Worm (Caenorhabditis elegans) whole organism, L2 larva: ENCODE results near the gene rps-0.

Experiments used
- C34F6.9 ChIP-seq: fragments of 150-350 bp; optimal IDR thresholded peaks from 2 replicates; lab custom pipeline; 2014; ENCODE audit warnings: missing biosample characterization, missing genetic modification characterization
- R02D3.7 ChIP-seq: fragments of 150-350 bp; optimal IDR thresholded peaks from 2 replicates; lab custom pipeline; 2014; ENCODE audit warnings: missing biosample characterization, missing genetic modification characterization
- Y55F3AM.14 ChIP-seq: fragments of 200-800 bp; sonication (Bioruptor generic); optimal IDR thresholded peaks from 2 replicates; lab custom pipeline; 2018; ENCODE audit warnings: mild to moderate bottlenecking, missing genetic modification characterization, missing compliant biosample characterization
- ZK546.5 ChIP-seq: sonication (generic microtip); optimal IDR thresholded peaks from 2 replicates; lab custom pipeline; 2017; ENCODE audit warnings: missing biosample characterization, missing genetic modification characterization
- aly-2 ChIP-seq: fragments of 150-350 bp; optimal IDR thresholded peaks from 2 replicates; lab custom pipeline; 2014; ENCODE audit warnings: missing biosample characterization, missing genetic modification characterization
- blmp-1 ChIP-seq: sonication (generic microtip); optimal IDR thresholded peaks from 2 replicates; lab custom pipeline; 2017; ENCODE audit warnings: missing genetic modification characterization, mild to moderate bottlenecking, missing compliant biosample characterization, antibody characterized with exemption, moderate library complexity; ENCODE audit not compliant: insufficient read depth
- ceh-16 ChIP-seq: fragments of 150-350 bp; optimal IDR thresholded peaks from 2 replicates; lab custom pipeline; 2014; ENCODE audit warnings: missing biosample characterization, missing genetic modification characterization
- ceh-82 ChIP-seq: fragments of 150-350 bp; optimal IDR thresholded peaks from 2 replicates; lab custom pipeline; 2014; ENCODE audit warnings: missing biosample characterization, missing genetic modification characterization
- crh-2 ChIP-seq: sonication (generic microtip); optimal IDR thresholded peaks from 2 replicates; lab custom pipeline; 2017; ENCODE audit warnings: missing biosample characterization, missing genetic modification characterization
- dmd-4 ChIP-seq: sonication (generic microtip); optimal IDR thresholded peaks from 2 replicates; lab custom pipeline; 2017; ENCODE audit warnings: missing biosample characterization, missing genetic modification characterization
- egl-27 ChIP-seq: sonication (generic microtip); optimal IDR thresholded peaks from 3 replicates; lab custom pipeline; 2017; ENCODE audit warnings: missing biosample characterization, missing genetic modification reagents, missing genetic modification characterization
- elt-3 ChIP-seq: sonication (generic microtip); optimal IDR thresholded peaks from 2 replicates; lab custom pipeline; 2017; ENCODE audit warnings: missing biosample characterization, missing genetic modification characterization
- fos-1 ChIP-seq: fragments of 150-350 bp; optimal IDR thresholded peaks from 2 replicates; lab custom pipeline; 2014; ENCODE audit warnings: missing biosample characterization, missing genetic modification characterization
- gmeb-1 ChIP-seq: fragments of 150-350 bp; optimal IDR thresholded peaks from 2 replicates; lab custom pipeline; 2014; ENCODE audit warnings: missing biosample characterization, missing genetic modification characterization
- lin-11 ChIP-seq: fragments of 150-350 bp; sonication (generic microtip); optimal IDR thresholded peaks from 2 replicates; lab custom pipeline; 2014; ENCODE audit warnings: missing biosample characterization, missing genetic modification characterization, inconsistent platforms, mixed read lengths
- lin-13 ChIP-seq: fragments of 150-350 bp; optimal IDR thresholded peaks from 2 replicates; lab custom pipeline; 2014; ENCODE audit warnings: missing biosample characterization, missing genetic modification reagents, missing genetic modification characterization
- lin-39 ChIP-seq: fragments of 150-350 bp; optimal IDR thresholded peaks from 2 replicates; lab custom pipeline; 2014; ENCODE audit warnings: missing biosample characterization, missing genetic modification reagents, missing genetic modification characterization
- lsy-2 ChIP-seq, 2 experiments: fragments of 150-350 bp in 1 of 2; sonication (generic microtip) in 1 of 2; optimal IDR thresholded peaks; 2 replicates each; lab custom pipeline; 2014 to 2017; ENCODE audit warnings: missing biosample characterization in 2 of 2, missing genetic modification characterization in 2 of 2
- mab-5 ChIP-seq: fragments of 150-350 bp; optimal IDR thresholded peaks from 2 replicates; lab custom pipeline; 2014; ENCODE audit warnings: missing biosample characterization, missing genetic modification characterization
- mbf-1 ChIP-seq: sonication (generic microtip); optimal IDR thresholded peaks from 2 replicates; lab custom pipeline; 2017; ENCODE audit warnings: missing biosample characterization, missing genetic modification characterization
- mdl-1 ChIP-seq, 2 experiments: fragments of 150-350 bp in 1 of 2; sonication (generic microtip) in 1 of 2; optimal IDR thresholded peaks; 2 replicates each; lab custom pipeline; 2017; ENCODE audit warnings: missing biosample characterization in 2 of 2, missing genetic modification characterization in 2 of 2
- nhr-10 ChIP-seq: sonication (generic microtip); optimal IDR thresholded peaks from 2 replicates; lab custom pipeline; 2017; ENCODE audit warnings: missing biosample characterization, missing genetic modification characterization
- nhr-12 ChIP-seq: fragments of 150-350 bp; optimal IDR thresholded peaks from 2 replicates; lab custom pipeline; 2014; ENCODE audit warnings: missing biosample characterization, missing genetic modification characterization
- nhr-129 ChIP-seq: fragments of 150-350 bp; optimal IDR thresholded peaks from 2 replicates; lab custom pipeline; 2014; ENCODE audit warnings: missing biosample characterization, missing genetic modification characterization
- nhr-21 ChIP-seq: fragments of 150-350 bp; optimal IDR thresholded peaks from 2 replicates; lab custom pipeline; 2014; ENCODE audit warnings: missing biosample characterization, missing genetic modification characterization
- nhr-23 ChIP-seq: fragments of 150-350 bp; optimal IDR thresholded peaks from 2 replicates; lab custom pipeline; 2014; ENCODE audit warnings: missing biosample characterization, missing genetic modification reagents, missing genetic modification characterization
- nhr-237 ChIP-seq: fragments of 150-350 bp; optimal IDR thresholded peaks from 2 replicates; lab custom pipeline; 2014; ENCODE audit warnings: missing biosample characterization, missing genetic modification characterization
- nhr-6 ChIP-seq: fragments of 150-350 bp; optimal IDR thresholded peaks from 2 replicates; lab custom pipeline; 2014; ENCODE audit warnings: missing biosample characterization, missing genetic modification characterization
- peb-1 ChIP-seq: fragments of 150-350 bp; optimal IDR thresholded peaks from 2 replicates; lab custom pipeline; 2014; ENCODE audit warnings: missing biosample characterization, missing genetic modification characterization
- skn-1 ChIP-seq: sonication (generic microtip); optimal IDR thresholded peaks from 2 replicates; lab custom pipeline; 2017; ENCODE audit warnings: missing biosample characterization, missing genetic modification characterization
- sma-3 ChIP-seq: sonication (generic microtip); optimal IDR thresholded peaks from 2 replicates; lab custom pipeline; 2016; ENCODE audit warnings: missing genetic modification reagents, missing genetic modification characterization, missing compliant biosample characterization
- sma-9 ChIP-seq, 2 experiments: fragments of 150-350 bp in 1 of 2; sonication (generic microtip) in 1 of 2; optimal IDR thresholded peaks; 2 replicates each; lab custom pipeline; 2014 to 2016; ENCODE audit warnings: missing genetic modification characterization in 2 of 2, mild to moderate bottlenecking in 1 of 2, missing biosample characterization in 1 of 2, missing compliant biosample characterization in 1 of 2, missing genetic modification reagents in 1 of 2, moderate library complexity in 1 of 2
- unc-55 ChIP-seq: fragments of 150-350 bp; sonication (generic microtip); optimal IDR thresholded peaks from 3 replicates; lab custom pipeline; 2014; ENCODE audit warnings: missing biosample characterization, missing genetic modification reagents, missing genetic modification characterization
- unc-62 ChIP-seq: fragments of 150-350 bp; optimal IDR thresholded peaks from 2 replicates; lab custom pipeline; 2014; ENCODE audit warnings: missing biosample characterization, missing genetic modification reagents, missing genetic modification characterization
- ztf-11 ChIP-seq: sonication (generic microtip); optimal IDR thresholded peaks from 2 replicates; lab custom pipeline; 2017; ENCODE audit warnings: missing biosample characterization, missing genetic modification characterization
- ztf-4 ChIP-seq: fragments of 150-350 bp; optimal IDR thresholded peaks from 2 replicates; lab custom pipeline; 2014; ENCODE audit warnings: missing biosample characterization, missing genetic modification characterization

The rps-0 gene

ce11 chrIII:4720620-4721227 is 33.1 kb downstream of the rps-0 start, which contains the start of gene emb-5:
TSS of gene emb-5 (minus strand) at chrIII:4720670.
- TF ChIP-seq nhr-23 (no peak), mab-5 (tag; lab: Kevin White, UChicago) (peak; percentile 75), peb-1 (tag; lab: Kevin White, UChicago) (no peak), C34F6.9 (peak; percentile 62), lin-11 (tag; lab: Kevin White, UChicago) (peak; percentile 32), lsy-2 (tag; optimal IDR thresholded peaks at IDR 0.05; lab: Kevin White, UChicago) (peak; percentile 56 to 81), sma-3 (peak; percentile 45), nhr-129 (tag; lab: Kevin White, UChicago) (peak; percentile 71), crh-2 (tag; lab: Kevin White, UChicago) (peak; percentile 65), sma-9 (GFP tag; optimal IDR thresholded peaks at IDR 0.05; lab: Kevin White, UChicago) (peak; percentile 69), sma-9 (tag; optimal IDR thresholded peaks at IDR 0.05; lab: Kevin White, UChicago) (no peak), egl-27 (tag; lab: Kevin White, UChicago) (peak; percentile 9), blmp-1 (no peak), fos-1 (peak; percentile 1), nhr-21 (peak; percentile 6), unc-55 (peak; percentile 83), Y55F3AM.14 (GFP tag; lab: Kevin White, UChicago) (no peak), nhr-12 (no peak), gmeb-1 (tag; lab: Kevin White, UChicago) (peak; percentile 95)
- TF ChIP-seq, all 48 proteins: peak for 13

- no peak for TF ChIP-seq mdl-1 (tag; optimal IDR thresholded peaks at IDR 0.05; lab: Kevin White, UChicago)
- no peak for TF ChIP-seq sma-9 (GFP tag; optimal IDR thresholded peaks at IDR 0.05; lab: Kevin White, UChicago)
- no peak for TF ChIP-seq sma-9 (tag; optimal IDR thresholded peaks at IDR 0.05; lab: Kevin White, UChicago)
- no peak for TF ChIP-seq peb-1 (tag; lab: Kevin White, UChicago)
- no peak for TF ChIP-seq fos-1
- no peak for TF ChIP-seq blmp-1
- TF ChIP-seq lin-39: no peak
- TF ChIP-seq nhr-129 (tag; lab: Kevin White, UChicago): no peak
- TF ChIP-seq dmd-4: no peak
- no peak for TF ChIP-seq ceh-82 (tag; lab: Kevin White, UChicago)
- no peak for TF ChIP-seq ceh-16 (tag; lab: Kevin White, UChicago)
- no peak for TF ChIP-seq nhr-6
- no peak for TF ChIP-seq ztf-4
These were observed 38.8 kb downstream of the rps-0 start, which contains the start of gene him-18 for ce11 chrIII:4715088-4715487. TSS of gene him-18 (minus strand) at chrIII:4715188.

DNA sequence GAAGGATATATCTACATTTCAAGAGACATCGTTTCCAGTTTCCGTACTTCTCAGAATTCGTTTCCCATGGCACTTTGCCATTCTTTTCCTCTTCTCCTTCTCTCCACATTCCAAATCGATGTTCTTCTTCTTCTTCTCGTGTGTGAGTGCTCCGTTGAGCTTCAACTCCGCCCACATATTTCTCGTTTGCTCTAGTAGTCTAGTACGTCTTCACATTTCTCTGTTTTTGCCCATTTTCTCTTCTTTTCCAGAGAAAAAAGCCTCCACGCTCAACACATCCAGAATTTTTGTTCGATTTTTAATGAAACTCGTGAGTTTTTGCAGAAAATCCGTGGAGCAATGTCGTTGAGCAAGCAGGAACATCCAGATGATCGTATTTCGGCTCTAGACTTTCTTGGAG is 44.9 kb downstream of the rps-0 start, which contains the start of gene T04A8.18:
TSS of gene T04A8.18 (plus strand) at position 301 of the 400 bp plus-strand sequence.
- TF ChIP-seq nhr-129 (tag; lab: Kevin White, UChicago): no peak
- no peak for TF ChIP-seq aly-2
- no peak for TF ChIP-seq R02D3.7 (tag; lab: Kevin White, UChicago)
- peak; percentile 4 for TF ChIP-seq unc-55
- TF ChIP-seq elt-3: no peak
- no peak for TF ChIP-seq fos-1
- no peak for TF ChIP-seq peb-1 (tag; lab: Kevin White, UChicago)
- no peak for TF ChIP-seq C34F6.9
- TF ChIP-seq, all 48 proteins: peak for 1

DNA sequence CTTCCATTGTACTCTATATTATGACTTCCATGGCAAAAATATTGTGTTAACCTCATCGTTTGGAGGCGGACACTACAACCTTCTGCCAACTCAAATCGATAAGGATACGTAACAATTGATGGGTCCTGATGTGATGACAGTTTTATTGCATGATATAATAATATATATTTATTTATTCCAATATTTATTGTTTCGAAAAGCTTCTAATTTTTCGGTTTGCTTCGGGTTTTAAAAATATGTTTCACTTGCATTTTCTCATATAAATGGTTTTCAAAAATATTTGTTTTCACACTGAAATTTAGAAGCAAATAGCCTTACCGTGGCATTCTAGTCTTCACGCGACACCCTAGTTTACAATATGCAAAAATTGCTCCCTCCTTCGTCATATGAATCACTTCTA is 47.2 kb downstream of the rps-0 start, which contains the start of gene T04A8.13:
TSS of gene T04A8.13 (plus strand) at position 301 of the 400 bp plus-strand sequence.
- TF ChIP-seq nhr-21 (no peak), C34F6.9 (no peak), skn-1 (tag; lab: Kevin White, UChicago) (no peak), R02D3.7 (tag; lab: Kevin White, UChicago) (no peak), aly-2 (no peak), nhr-6 (no peak), nhr-237 (tag; lab: Kevin White, UChicago) (no peak), nhr-10 (tag; lab: Kevin White, UChicago) (no peak), ztf-11 (tag; lab: Kevin White, UChicago) (no peak), unc-62 (GFP tag; lab: Kevin White, UChicago) (no peak), lin-13 (GFP tag; lab: Kevin White, UChicago) (no peak), nhr-23 (no peak), mbf-1 (no peak), fos-1 (no peak), unc-55 (no peak), ZK546.5 (tag; lab: Kevin White, UChicago) (no peak), lin-39 (no peak), crh-2 (tag; lab: Kevin White, UChicago) (no peak)
